Fruit fly (Drosophila melanogaster): ENCODE data around the gene CG42327.

Gene CG42327

dm6 chr3R:11613252-11614036 is 42.5 kb upstream of the CG42327 start (continued):
- TF ChIP-seq CG9876 (GFP tag; optimal IDR thresholded peaks at IDR 0.05), result peak; percentile 74
- TF ChIP-seq Antp (GFP tag; optimal IDR thresholded peaks at IDR 0.05), result peak; percentile 22
- peak; percentile 64 for TF ChIP-seq CG9609 (GFP tag; optimal IDR thresholded peaks at IDR 0.05)
- peak; percentile 71 for TF ChIP-seq CG7839 (tag; optimal IDR thresholded peaks at IDR 0.05)
- peak; percentile 37 for TF ChIP-seq CG15073 (GFP tag; optimal IDR thresholded peaks at IDR 0.05)
- TF ChIP-seq croc (GFP tag; conservative IDR thresholded peaks at IDR 0.05), result peak; percentile 21; the same call in 1 of the 3 replicates
- peak; percentile 7 for TF ChIP-seq CG4282 (GFP tag; optimal IDR thresholded peaks at IDR 0.05)
- no peak for TF ChIP-seq CG7556 (GFP tag; optimal IDR thresholded peaks at IDR 0.05)
- TF ChIP-seq zf30C (GFP tag; optimal IDR thresholded peaks at IDR 0.05), result no peak
- TF ChIP-seq CG1647 (GFP tag; optimal IDR thresholded peaks at IDR 0.05), result peak; percentile 69
- TF ChIP-seq schlank (tag; optimal IDR thresholded peaks at IDR 0.05), result no peak
- peak; percentile 85 for TF ChIP-seq Dp (GFP tag; optimal IDR thresholded peaks at IDR 0.05)
- peak; percentile 48 for TF ChIP-seq CG1603 (tag; optimal IDR thresholded peaks at IDR 0.05)
- TF ChIP-seq Atf-2 (GFP tag; optimal IDR thresholded peaks at IDR 0.05), result peak; percentile 62
- TF ChIP-seq D19B (GFP tag; optimal IDR thresholded peaks at IDR 0.05), result no peak
- no peak for TF ChIP-seq vfl (GFP tag; optimal IDR thresholded peaks at IDR 0.05)
- TF ChIP-seq CG9932 (GFP tag; IDR thresholded peaks at IDR 0.05), result peak; percentile 82
- TF ChIP-seq MTF-1 (GFP tag; optimal IDR thresholded peaks at IDR 0.05; ENCODE audit: borderline replicate concordance), result no peak
- TF ChIP-seq Eip74EF (GFP tag; optimal IDR thresholded peaks at IDR 0.05), result peak in 1 of 2 experiments; percentile 51
- peak; percentile 36 for TF ChIP-seq oc (tag; optimal IDR thresholded peaks at IDR 0.05)
- peak; percentile 42; the same call in 1 of the 2 replicates for TF ChIP-seq esg (GFP tag; conservative IDR thresholded peaks at IDR 0.05)
- no peak for TF ChIP-seq Hand (GFP tag; optimal IDR thresholded peaks at IDR 0.05)
- peak; percentile 14; the same call in 1 of the 3 replicates for TF ChIP-seq CG6791 (GFP tag; IDR thresholded peaks at IDR 0.05; ENCODE audit: partially characterized antibody)
- no peak for TF ChIP-seq CG8765 (GFP tag; IDR thresholded peaks at IDR 0.05)
- peak; percentile 21 for TF ChIP-seq gsb-n (tag; optimal IDR thresholded peaks at IDR 0.05)
- TF ChIP-seq hbn (GFP tag; IDR thresholded peaks at IDR 0.05; ENCODE audit: partially characterized antibody), result no peak
- TF ChIP-seq gt (GFP tag; IDR thresholded peaks at IDR 0.05), result 0 out of 2 replicates have a peak, but pooled peaks have one; percentile 31
- TF ChIP-seq dimm (GFP tag; IDR thresholded peaks at IDR 0.05), result no peak
- peak; percentile 48 for TF ChIP-seq Nf-YC (tag; optimal IDR thresholded peaks at IDR 0.05)
- peak; percentile 24 for TF ChIP-seq Sry-δ (GFP tag; optimal IDR thresholded peaks at IDR 0.05)
- peak; percentile 29 for TF ChIP-seq CG12769 (tag; optimal IDR thresholded peaks at IDR 0.05)
- TF ChIP-seq H2.0 (GFP tag; IDR thresholded peaks at IDR 0.05), result 0 out of 2 replicates have a peak, but pooled peaks have one; percentile 25
- peak; percentile 57 for TF ChIP-seq CG4424 (GFP tag; optimal IDR thresholded peaks at IDR 0.05)
- TF ChIP-seq B-H1 (GFP tag; IDR thresholded peaks at IDR 0.05), result no peak; the same call in 2 of the 3 replicates
- peak; percentile 75 for TF ChIP-seq sisA (GFP tag; IDR thresholded peaks at IDR 0.05)
- no peak for TF ChIP-seq Dll (GFP tag; IDR thresholded peaks at IDR 0.05; ENCODE audit: partially characterized antibody)
- TF ChIP-seq insv (GFP tag; optimal IDR thresholded peaks at IDR 0.05), result peak in 1 of 2 experiments; percentile 64
- peak; percentile 29 for TF ChIP-seq ab (GFP tag; optimal IDR thresholded peaks at IDR 0.05)
- no peak for TF ChIP-seq CG1792 (GFP tag; optimal IDR thresholded peaks at IDR 0.05)
- peak; percentile 28 for TF ChIP-seq CG10209 (GFP tag; optimal IDR thresholded peaks at IDR 0.05)
- 0 out of 3 replicates have a peak, but pooled peaks have one; percentile 28 for TF ChIP-seq CG11093 (GFP tag; IDR thresholded peaks at IDR 0.05)
- peak; percentile 9 for TF ChIP-seq Elba2 (GFP tag; optimal IDR thresholded peaks at IDR 0.05)
- peak; percentile 25; the same call in 1 of the 3 replicates for TF ChIP-seq CG7963 (GFP tag; IDR thresholded peaks at IDR 0.05; ENCODE audit: partially characterized antibody)
- no peak for TF ChIP-seq pfk (GFP tag; optimal IDR thresholded peaks at IDR 0.05)
- TF ChIP-seq Blimp-1 (GFP tag; optimal IDR thresholded peaks at IDR 0.05), result peak; percentile 47
- TF ChIP-seq Drgx (GFP tag; IDR thresholded peaks at IDR 0.05), result no peak
- peak; percentile 97 for TF ChIP-seq Med (GFP tag)
- TF ChIP-seq CG17186 (GFP tag; optimal IDR thresholded peaks at IDR 0.05), result no peak
